Worm (Caenorhabditis elegans): ENCODE measurements around the gene C14A11.6.
A peak's percentile ranks its signal among the peaks of the same experiment; 100 is the strongest.

- TF ChIP-seq F49E8.2 (tag; optimal IDR thresholded peaks at IDR 0.05; ENCODE audit: insufficient read depth) (no peak), hrde-1 (tag; optimal IDR thresholded peaks at IDR 0.05; ENCODE audit: borderline replicate concordance) (no peak), F22D6.2 (tag; optimal IDR thresholded peaks at IDR 0.05) (no peak), madf-6 (GFP tag; IDR thresholded peaks at IDR 0.05) (peak; percentile 11; the same call in 1 of the 2 replicates), dpl-1 (GFP tag; optimal IDR thresholded peaks at IDR 0.05) (no peak), K12H6.12 (tag; optimal IDR thresholded peaks at IDR 0.05) (no peak), nfya-1 (tag; optimal IDR thresholded peaks at IDR 0.05; ENCODE audit: borderline replicate concordance, insufficient read depth) (no peak), unc-62 (GFP tag; optimal IDR thresholded peaks at IDR 0.05) (no peak)
These were observed 29.6 kb upstream of the C14A11.6 start for ce11 chrX:2843508-2843907.
